Worm (Caenorhabditis elegans) whole organism, L4 larva: ENCODE data around the gene rsa-2.
A peak's percentile ranks its signal among the peaks of the same experiment; 100 is the strongest.

Source experiments
- F10B5.3 ChIP-seq: sonication (generic microtip); optimal IDR thresholded peaks from 2 replicates; lab custom pipeline; 2016; ENCODE audit warnings: mild to moderate bottlenecking, missing genetic modification characterization, missing compliant biosample characterization
- F26F4.8 ChIP-seq: fragments of 200-800 bp; sonication (Bioruptor generic); conservative IDR thresholded peaks from 2 replicates; pipeline ENCODE4 v1.3.6; 2022; ENCODE audit warnings: missing genetic modification characterization, missing compliant biosample characterization
- R02D3.7 ChIP-seq: fragments of 150-350 bp; sonication (generic microtip); optimal IDR thresholded peaks from 3 replicates; lab custom pipeline; 2014; ENCODE audit warnings: missing biosample characterization, missing genetic modification characterization
- T20F7.1 ChIP-seq: fragments of 200-800 bp; sonication (Bioruptor generic); optimal IDR thresholded peaks from 2 replicates; lab custom pipeline; 2018; ENCODE audit warnings: mild to moderate bottlenecking, missing genetic modification characterization, missing compliant biosample characterization
- Y105C5A.15 ChIP-seq: fragments of 200-800 bp; sonication (Bioruptor generic); IDR thresholded peaks from 2 replicates; pipeline ENCODE4 v1.3.6; 2022; ENCODE audit warnings: missing genetic modification characterization, missing compliant biosample characterization
- Y5F2A.4 ChIP-seq: fragments of 200-800 bp; sonication (Bioruptor generic); optimal IDR thresholded peaks from 2 replicates; lab custom pipeline; 2018; ENCODE audit warnings: mild to moderate bottlenecking, missing genetic modification characterization, missing compliant biosample characterization
- Y75B8A.6 ChIP-seq: fragments of 200-800 bp; sonication (Bioruptor generic); IDR thresholded peaks from 2 replicates; pipeline ENCODE4 v1.3.6; 2022; ENCODE audit warnings: missing genetic modification reagents, missing genetic modification characterization, missing compliant biosample characterization
- aha-1 ChIP-seq: fragments of 150-350 bp; peaks from one replicate; lab custom pipeline; 2014; ENCODE audit warnings: missing biosample characterization, missing genetic modification characterization
- ceh-28 ChIP-seq: fragments of 150-350 bp; optimal IDR thresholded peaks from 2 replicates; lab custom pipeline; 2014; ENCODE audit warnings: missing biosample characterization, missing genetic modification reagents, missing genetic modification characterization
- ceh-44 ChIP-seq: fragments of 200-800 bp; sonication (Bioruptor generic); IDR thresholded peaks from 2 replicates; pipeline ENCODE4 v1.3.6; 2022; ENCODE audit warnings: missing genetic modification reagents, missing genetic modification characterization, missing compliant biosample characterization
- ceh-82 ChIP-seq: sonication (generic microtip); optimal IDR thresholded peaks from 2 replicates; lab custom pipeline; 2017; ENCODE audit warnings: missing biosample characterization, missing genetic modification characterization
- ces-1 ChIP-seq: fragments of 150-350 bp; sonication (generic microtip); optimal IDR thresholded peaks from 4 replicates; lab custom pipeline; 2014; ENCODE audit warnings: missing biosample characterization, missing genetic modification reagents, missing genetic modification characterization
- ctbp-1 ChIP-seq: fragments of 200-800 bp; sonication (Bioruptor generic); IDR thresholded peaks from 2 replicates; pipeline ENCODE4 v1.3.6; 2022; ENCODE audit warnings: missing genetic modification reagents, missing genetic modification characterization, missing compliant biosample characterization
- daf-19 ChIP-seq: fragments of 200-800 bp; sonication (Bioruptor generic); conservative IDR thresholded peaks from 2 replicates; pipeline ENCODE4 v1.3.6; 2022; ENCODE audit warnings: missing genetic modification characterization, missing compliant biosample characterization
- dmd-6 ChIP-seq: fragments of 200-800 bp; sonication (Bioruptor generic); IDR thresholded peaks from 2 replicates; pipeline ENCODE4 v1.3.6; 2022; ENCODE audit warnings: missing genetic modification reagents, missing genetic modification characterization, missing compliant biosample characterization
- dmd-8 ChIP-seq: fragments of 200-800 bp; sonication (Bioruptor generic); IDR thresholded peaks from 2 replicates; pipeline ENCODE4 v1.3.6; 2022; ENCODE audit warnings: missing genetic modification characterization, missing compliant biosample characterization
- dmd-9 ChIP-seq: fragments of 200-800 bp; sonication (Bioruptor generic); IDR thresholded peaks from 2 replicates; pipeline ENCODE4 v1.3.6; 2022; ENCODE audit warnings: missing genetic modification reagents, missing genetic modification characterization, missing compliant biosample characterization
- egl-43 ChIP-seq: fragments of 200-800 bp; sonication (Bioruptor generic); IDR thresholded peaks from 2 replicates; pipeline ENCODE4 v1.3.6; 2022; ENCODE audit warnings: missing genetic modification reagents, missing genetic modification characterization, missing compliant biosample characterization
- fkh-10 ChIP-seq: fragments of 150-350 bp; optimal IDR thresholded peaks from 2 replicates; lab custom pipeline; 2014; ENCODE audit warnings: missing biosample characterization, missing genetic modification reagents, missing genetic modification characterization
- fos-1 ChIP-seq: fragments of 150-350 bp; optimal IDR thresholded peaks from 2 replicates; lab custom pipeline; 2014; ENCODE audit warnings: missing biosample characterization, missing genetic modification characterization
- gei-8 ChIP-seq: fragments of 200-800 bp; sonication (Bioruptor generic); optimal IDR thresholded peaks from 2 replicates; lab custom pipeline; 2018; ENCODE audit warnings: mild to moderate bottlenecking, missing genetic modification characterization, missing compliant biosample characterization
- hif-1 ChIP-seq, 2 experiments: sonication (generic microtip); optimal IDR thresholded peaks; 2 replicates each; lab custom pipeline; 2016 to 2017; ENCODE audit warnings: missing compliant biosample characterization in 2 of 2, missing genetic modification characterization in 2 of 2, missing genetic modification reagents in 2 of 2, missing genotype in 2 of 2, mild to moderate bottlenecking in 1 of 2
- hlh-11 ChIP-seq: fragments of 200-800 bp; sonication (Bioruptor generic); optimal IDR thresholded peaks from 2 replicates; lab custom pipeline; 2018; ENCODE audit warnings: mild to moderate bottlenecking, missing genetic modification characterization, missing compliant biosample characterization
- hlh-30 ChIP-seq: sonication (generic microtip); optimal IDR thresholded peaks from 2 replicates; lab custom pipeline; 2017; ENCODE audit warnings: antibody characterized with exemption, mild to moderate bottlenecking, missing genetic modification characterization, missing compliant biosample characterization; ENCODE audit not compliant: insufficient read depth
- hmg-1.1 ChIP-seq: fragments of 200-800 bp; sonication (Bioruptor generic); IDR thresholded peaks from 2 replicates; pipeline ENCODE4 v1.3.6; 2022; ENCODE audit warnings: missing genetic modification reagents, missing genetic modification characterization, missing compliant biosample characterization
- jun-1 ChIP-seq: fragments of 150-350 bp; optimal IDR thresholded peaks from 2 replicates; lab custom pipeline; 2014; ENCODE audit warnings: missing biosample characterization, missing genetic modification reagents, missing genetic modification characterization
- lim-7 ChIP-seq: fragments of 200-800 bp; sonication (Bioruptor generic); IDR thresholded peaks from 2 replicates; pipeline ENCODE4 v1.3.6; 2022; ENCODE audit warnings: missing genetic modification characterization, missing compliant biosample characterization
- lin-15B ChIP-seq: fragments of 150-350 bp; sonication (generic microtip); optimal IDR thresholded peaks from 3 replicates; lab custom pipeline; 2014; ENCODE audit warnings: missing biosample characterization, missing genetic modification characterization
- lin-38 ChIP-seq: fragments of 200-800 bp; sonication (Bioruptor generic); IDR thresholded peaks from 2 replicates; pipeline ENCODE4 v1.3.6; 2022; ENCODE audit warnings: missing genetic modification reagents, missing genetic modification characterization, missing compliant biosample characterization
- madf-9 ChIP-seq: fragments of 200-800 bp; sonication (Bioruptor generic); conservative IDR thresholded peaks from 2 replicates; pipeline ENCODE4 v1.3.6; 2022; ENCODE audit warnings: missing genetic modification reagents, missing genetic modification characterization, missing compliant biosample characterization
- mdt-29 ChIP-seq: fragments of 200-800 bp; sonication (Bioruptor generic); IDR thresholded peaks from 2 replicates; pipeline ENCODE4 v1.3.6; 2022; ENCODE audit warnings: missing genetic modification reagents, missing genetic modification characterization, missing compliant biosample characterization
- mep-1 ChIP-seq: fragments of 150-350 bp; sonication (generic microtip); optimal IDR thresholded peaks from 3 replicates; lab custom pipeline; 2014; ENCODE audit warnings: missing biosample characterization, missing genetic modification characterization
- mes-2 ChIP-seq: sonication (generic microtip); optimal IDR thresholded peaks from 2 replicates; lab custom pipeline; 2016; ENCODE audit warnings: missing genotype, mild to moderate bottlenecking, missing genetic modification characterization, missing compliant biosample characterization; ENCODE audit not compliant: poor library complexity, severe bottlenecking
- mxl-2 ChIP-seq: fragments of 200-800 bp; sonication (Bioruptor generic); conservative IDR thresholded peaks from 2 replicates; pipeline ENCODE4 v1.3.6; 2022; ENCODE audit warnings: missing genetic modification reagents, missing genetic modification characterization, missing compliant biosample characterization
- nhr-10 ChIP-seq: fragments of 150-350 bp; optimal IDR thresholded peaks from 2 replicates; lab custom pipeline; 2014; ENCODE audit warnings: missing biosample characterization, missing genetic modification characterization
- nhr-102 ChIP-seq: sonication (generic microtip); optimal IDR thresholded peaks from 2 replicates; lab custom pipeline; 2016; ENCODE audit warnings: mild to moderate bottlenecking, missing genetic modification characterization, moderate library complexity, missing compliant biosample characterization
- nhr-11 ChIP-seq: fragments of 150-350 bp; optimal IDR thresholded peaks from 2 replicates; lab custom pipeline; 2014; ENCODE audit warnings: missing biosample characterization, missing genetic modification characterization
- nhr-111 ChIP-seq: fragments of 200-800 bp; sonication (Bioruptor generic); optimal IDR thresholded peaks from 2 replicates; lab custom pipeline; 2018; ENCODE audit warnings: mild to moderate bottlenecking, missing genetic modification characterization, missing compliant biosample characterization
- nhr-237 ChIP-seq: sonication (generic microtip); optimal IDR thresholded peaks from 2 replicates; lab custom pipeline; 2017; ENCODE audit warnings: missing biosample characterization, missing genetic modification characterization
- nhr-41 ChIP-seq: fragments of 200-800 bp; sonication (Bioruptor generic); IDR thresholded peaks from 2 replicates; pipeline ENCODE4 v1.3.6; 2022; ENCODE audit warnings: missing genetic modification reagents, missing genetic modification characterization, missing compliant biosample characterization
- pha-4 ChIP-seq, 2 experiments: fragments of 150-350 bp in 1 of 2; fragments of 200-800 bp in 1 of 2; sonication (Bioruptor generic) in 1 of 2; IDR thresholded peaks in 1 of 2; optimal IDR thresholded peaks in 1 of 2; 2 replicates each; pipeline versions ENCODE4 v1.3.6 to Lab custom; 2014 to 2022; ENCODE audit warnings: missing genetic modification characterization in 2 of 2, missing genetic modification reagents in 2 of 2, missing biosample characterization in 1 of 2, missing compliant biosample characterization in 1 of 2
- pqm-1 ChIP-seq: sonication (generic microtip); optimal IDR thresholded peaks from 2 replicates; lab custom pipeline; 2017; ENCODE audit warnings: missing biosample characterization, missing genetic modification characterization
- saeg-2 ChIP-seq: fragments of 200-800 bp; sonication (Bioruptor generic); IDR thresholded peaks from 2 replicates; pipeline ENCODE4 v1.3.6; 2022; ENCODE audit warnings: missing genetic modification reagents, missing genetic modification characterization, missing compliant biosample characterization
- set-16 ChIP-seq: fragments of 200-800 bp; sonication (Bioruptor generic); IDR thresholded peaks from 2 replicates; pipeline ENCODE4 v1.3.6; 2022; ENCODE audit warnings: missing genetic modification reagents, missing genetic modification characterization, missing compliant biosample characterization
- snpc-4 ChIP-seq: fragments of 150-350 bp; optimal IDR thresholded peaks from 2 replicates; lab custom pipeline; 2014; ENCODE audit warnings: missing biosample characterization, missing genetic modification characterization
- unc-130 ChIP-seq: sonication (generic microtip); optimal IDR thresholded peaks from 2 replicates; lab custom pipeline; 2016; ENCODE audit warnings: missing genetic modification reagents, missing genetic modification characterization, missing compliant biosample characterization
- unc-39 ChIP-seq: sonication (generic microtip); optimal IDR thresholded peaks from 2 replicates; lab custom pipeline; 2017; ENCODE audit warnings: missing biosample characterization, missing genetic modification characterization
- vab-7 ChIP-seq: fragments of 200-800 bp; sonication (Bioruptor generic); IDR thresholded peaks from 2 replicates; pipeline ENCODE4 v1.3.6; 2022; ENCODE audit warnings: missing genetic modification reagents, missing genetic modification characterization, missing compliant biosample characterization
- zfp-3 ChIP-seq: fragments of 200-800 bp; sonication (Bioruptor generic); conservative IDR thresholded peaks from 2 replicates; pipeline ENCODE4 v1.3.6; 2022; ENCODE audit warnings: missing genetic modification reagents, missing genetic modification characterization, missing compliant biosample characterization
- zip-11 ChIP-seq: fragments of 200-800 bp; sonication (Bioruptor generic); IDR thresholded peaks from 2 replicates; pipeline ENCODE4 v1.3.6; 2022; ENCODE audit warnings: missing genetic modification characterization, missing compliant biosample characterization
- zip-2 ChIP-seq: fragments of 150-350 bp; optimal IDR thresholded peaks from 2 replicates; lab custom pipeline; 2014; ENCODE audit warnings: missing biosample characterization, missing genetic modification characterization

Gene rsa-2

ce11 chrIII:11110756-11111155, 47.5 kb downstream of the rsa-2 start (continued):
- TF ChIP-seq lin-15B (tag; lab: Kevin White, UChicago) (no peak), F10B5.3 (tag; lab: Kevin White, UChicago) (no peak), mes-2 (peak; percentile 90), mep-1 (tag; lab: Kevin White, UChicago) (peak; percentile 43), ctbp-1 (GFP tag; lab: Robert Waterston, UW) (no peak), aha-1 (peak; percentile 39), pha-4 (GFP tag; IDR thresholded peaks at IDR 0.05; lab: Robert Waterston, UW) (peak; percentile 41; the same call in 1 of the 2 replicates), pha-4 (tag; optimal IDR thresholded peaks at IDR 0.05; lab: Kevin White, UChicago) (no peak), hlh-30 (tag; lab: Kevin White, UChicago) (peak; percentile 53), egl-43 (GFP tag; lab: Robert Waterston, UW) (no peak), Y105C5A.15 (GFP tag; lab: Robert Waterston, UW) (no peak), nhr-11 (peak; percentile 45), unc-130 (peak; percentile 47), zfp-3 (GFP tag; lab: Robert Waterston, UW) (no peak), zip-2 (tag; lab: Kevin White, UChicago) (peak; percentile 24), R02D3.7 (tag; lab: Kevin White, UChicago) (no peak), unc-39 (tag; lab: Kevin White, UChicago) (no peak), lin-38 (GFP tag; lab: Robert Waterston, UW) (peak; percentile 89), ceh-28 (no peak), nhr-237 (tag; lab: Kevin White, UChicago) (no peak), ceh-44 (no peak), mxl-2 (GFP tag; lab: Robert Waterston, UW) (no peak), daf-19 (GFP tag; lab: Robert Waterston, UW) (no peak), vab-7 (GFP tag; lab: Robert Waterston, UW) (peak; percentile 59; the same call in 1 of the 2 replicates), hif-1 (tag; optimal IDR thresholded peaks at IDR 0.05; lab: Kevin White, UChicago) (peak in 1 of 2 experiments; percentile 68), nhr-41 (GFP tag; lab: Robert Waterston, UW) (no peak), jun-1 (tag; lab: Kevin White, UChicago) (no peak), madf-9 (GFP tag; lab: Robert Waterston, UW) (peak; percentile 51; the same call in 1 of the 2 replicates), ces-1 (GFP tag; lab: Kevin White, UChicago) (no peak), F26F4.8 (GFP tag; lab: Robert Waterston, UW) (no peak), dmd-9 (GFP tag; lab: Robert Waterston, UW) (no peak), hmg-1.1 (peak; percentile 92), saeg-2 (GFP tag; lab: Robert Waterston, UW) (no peak), nhr-10 (tag; lab: Kevin White, UChicago) (no peak), Y75B8A.6 (GFP tag; lab: Robert Waterston, UW) (no peak), hlh-11 (no peak), ceh-82 (tag; lab: Kevin White, UChicago) (no peak), nhr-111 (GFP tag; lab: Kevin White, UChicago) (no peak), mdt-29 (no peak), dmd-6 (GFP tag; lab: Robert Waterston, UW) (peak; percentile 71), nhr-102 (tag; lab: Kevin White, UChicago) (peak; percentile 74), T20F7.1 (GFP tag; lab: Kevin White, UChicago) (peak; percentile 27), fkh-10 (GFP tag; lab: Kevin White, UChicago) (no peak), snpc-4 (tag; lab: Kevin White, UChicago) (no peak), zip-11 (GFP tag; lab: Robert Waterston, UW) (no peak), set-16 (no peak), dmd-8 (GFP tag; lab: Robert Waterston, UW) (no peak), fos-1 (tag; lab: Kevin White, UChicago) (no peak), gei-8 (GFP tag; lab: Kevin White, UChicago) (no peak), lim-7 (GFP tag; lab: Robert Waterston, UW) (no peak), Y5F2A.4 (GFP tag; lab: Kevin White, UChicago) (no peak), pqm-1 (no peak)
